Fruit fly (Drosophila melanogaster) whole organism, embryonic: ENCODE measurements around the gene CG6126.

Experiments used
- Adf1 ChIP-seq: fragments of 200-800 bp; sonication (Bioruptor generic); IDR thresholded peaks from 2 replicates; pipeline ENCODE4 v1.3.6; 2022; ENCODE audit warnings: missing biosample characterization, missing genetic modification characterization
- Asciz ChIP-seq: fragments of 200-800 bp; sonication (Bioruptor generic); optimal IDR thresholded peaks from 2 replicates; lab custom pipeline; 2017; ENCODE audit warnings: missing biosample characterization, mild to moderate bottlenecking, missing genetic modification characterization, missing genetic modification reagents
- Atf-2 ChIP-seq: fragments of 200-800 bp; sonication (Bioruptor generic); optimal IDR thresholded peaks from 2 replicates; lab custom pipeline; 2016; ENCODE audit warnings: missing biosample characterization, missing genetic modification characterization
- CG10366 ChIP-seq: fragments of 200-800 bp; sonication (Bioruptor generic); IDR thresholded peaks from 2 replicates; pipeline ENCODE4 v1.3.6; 2022; ENCODE audit warnings: missing biosample characterization, missing genetic modification characterization
- CG10654 ChIP-seq: fragments of 200-800 bp; sonication (Bioruptor generic); optimal IDR thresholded peaks from 2 replicates; lab custom pipeline; 2016; ENCODE audit warnings: missing biosample characterization, missing genetic modification characterization
- CG12769 ChIP-seq: fragments of 200-800 bp; sonication (Bioruptor generic); optimal IDR thresholded peaks from 2 replicates; lab custom pipeline; 2019; ENCODE audit warnings: missing biosample characterization, mild to moderate bottlenecking, missing genetic modification characterization, moderate library complexity
- CG14667 ChIP-seq: fragments of 200-800 bp; sonication (Bioruptor generic); IDR thresholded peaks from 2 replicates; pipeline ENCODE4 v1.3.6; 2022; ENCODE audit warnings: missing biosample characterization, missing genetic modification characterization
- CG17186 ChIP-seq: fragments of 200-800 bp; sonication (Bioruptor generic); optimal IDR thresholded peaks from 3 replicates; lab custom pipeline; 2017; ENCODE audit warnings: missing biosample characterization, missing genetic modification reagents, missing genetic modification characterization
- CG18599 ChIP-seq: fragments of 200-800 bp; sonication (Bioruptor generic); optimal IDR thresholded peaks from 3 replicates; lab custom pipeline; 2017; ENCODE audit warnings: missing biosample characterization, missing genetic modification characterization, mild to moderate bottlenecking, moderate library complexity, missing genetic modification reagents
- CG2199 ChIP-seq: fragments of 200-800 bp; sonication (Bioruptor generic); IDR thresholded peaks from 3 replicates; pipeline ENCODE4 v1.3.6; 2022; ENCODE audit warnings: missing biosample characterization, missing genetic modification characterization
- CG31224 ChIP-seq: fragments of 200-800 bp; sonication (Bioruptor generic); IDR thresholded peaks from 2 replicates; pipeline ENCODE4 v1.3.6; 2022; ENCODE audit warnings: missing biosample characterization, missing genetic modification characterization
- CG31365 ChIP-seq: fragments of 200-800 bp; sonication (Bioruptor generic); optimal IDR thresholded peaks from 2 replicates; lab custom pipeline; 2018; ENCODE audit warnings: missing biosample characterization, mild to moderate bottlenecking, missing genetic modification characterization
- CG32772 ChIP-seq: fragments of 200-800 bp; sonication (Bioruptor generic); IDR thresholded peaks from 2 replicates; pipeline ENCODE4 v1.3.6; 2022; ENCODE audit warnings: missing biosample characterization, missing genetic modification characterization
- CG3407 ChIP-seq: fragments of 200-800 bp; sonication (Bioruptor generic); optimal IDR thresholded peaks from 2 replicates; lab custom pipeline; 2018; ENCODE audit warnings: missing biosample characterization, mild to moderate bottlenecking, missing genetic modification characterization
- CG4617 ChIP-seq: fragments of 200-800 bp; sonication (Bioruptor generic); optimal IDR thresholded peaks from 3 replicates; lab custom pipeline; 2016; ENCODE audit warnings: missing biosample characterization, missing genetic modification characterization, borderline replicate concordance
- CG5180 ChIP-seq: fragments of 200-800 bp; sonication (Bioruptor generic); optimal IDR thresholded peaks from 3 replicates; lab custom pipeline; 2017; ENCODE audit warnings: missing biosample characterization, missing genetic modification characterization, mild to moderate bottlenecking, moderate library complexity, missing genetic modification reagents
- CG6765 ChIP-seq: fragments of 200-800 bp; sonication (Bioruptor generic); optimal IDR thresholded peaks from 3 replicates; lab custom pipeline; 2017; ENCODE audit warnings: missing biosample characterization, mild to moderate bottlenecking, missing genetic modification characterization
- CG8089 ChIP-seq: fragments of 200-800 bp; sonication (Bioruptor generic); optimal IDR thresholded peaks from 3 replicates; lab custom pipeline; 2016; ENCODE audit warnings: missing biosample characterization, missing genetic modification characterization
- CG8290 ChIP-seq, 3 experiments: fragments of 200-800 bp; sonication (Bioruptor generic); optimal IDR thresholded peaks; 2 replicates each; lab custom pipeline; 2016 to 2019; ENCODE audit warnings: missing biosample characterization in 3 of 3, missing genetic modification characterization in 3 of 3, mild to moderate bottlenecking in 2 of 3, moderate library complexity in 1 of 3
- CkIIα-i1 ChIP-seq: fragments of 200-800 bp; sonication (Bioruptor generic); IDR thresholded peaks from 2 replicates; pipeline ENCODE4 v1.3.6; 2022; ENCODE audit warnings: missing biosample characterization, missing genetic modification characterization
- Dll ChIP-seq: fragments of 200-800 bp; sonication (Bioruptor generic); IDR thresholded peaks from 4 replicates; pipeline ENCODE4 v1.3.6; 2022; ENCODE audit warnings: missing biosample characterization, missing genetic modification characterization; ENCODE audit not compliant: partially characterized antibody
- Doc3 ChIP-seq: fragments of 200-800 bp; sonication (Bioruptor generic); IDR thresholded peaks from 3 replicates; pipeline ENCODE4 v1.3.6; 2022; ENCODE audit warnings: missing biosample characterization, missing genetic modification characterization; ENCODE audit not compliant: partially characterized antibody
- Ets65A ChIP-seq: fragments of 200-800 bp; sonication (Bioruptor generic); peaks from one replicate; lab custom pipeline; 2016; ENCODE audit warnings: missing biosample characterization, missing genetic modification characterization
- Fer3 ChIP-seq: fragments of 200-800 bp; sonication (Bioruptor generic); optimal IDR thresholded peaks from 2 replicates; lab custom pipeline; 2018; ENCODE audit warnings: missing biosample characterization, mild to moderate bottlenecking, missing genetic modification characterization, moderate library complexity
- Hmx ChIP-seq: fragments of 200-800 bp; sonication (Bioruptor generic); optimal IDR thresholded peaks from 2 replicates; lab custom pipeline; 2016; ENCODE audit warnings: missing biosample characterization, missing genetic modification characterization
- Mrtf ChIP-seq: fragments of 200-800 bp; sonication (Bioruptor generic); IDR thresholded peaks from 3 replicates; pipeline ENCODE4 v1.3.6; 2022; ENCODE audit warnings: missing biosample characterization, missing genetic modification characterization
- Nf-YB ChIP-seq: fragments of 200-800 bp; sonication (Bioruptor generic); optimal IDR thresholded peaks from 3 replicates; lab custom pipeline; 2019; ENCODE audit warnings: missing biosample characterization, mild to moderate bottlenecking, missing genetic modification characterization, moderate library complexity
- Oli ChIP-seq: fragments of 200-800 bp; sonication (Bioruptor generic); optimal IDR thresholded peaks from 2 replicates; lab custom pipeline; 2018; ENCODE audit warnings: missing biosample characterization, mild to moderate bottlenecking, missing genetic modification characterization, moderate library complexity
- Ssrp ChIP-seq: fragments of 200-800 bp; sonication (Bioruptor generic); optimal IDR thresholded peaks from 2 replicates; lab custom pipeline; 2018; ENCODE audit warnings: missing biosample characterization, mild to moderate bottlenecking, missing genetic modification characterization, moderate library complexity
- Taf1 ChIP-seq: fragments of 200-800 bp; sonication (Bioruptor generic); IDR thresholded peaks from 2 replicates; pipeline ENCODE4 v1.3.6; 2022; ENCODE audit warnings: missing biosample characterization, missing genetic modification characterization
- Trl ChIP-seq, 3 experiments: fragments of >200 bp in 2 of 3; fragments of 200-800 bp in 1 of 3; sonication (Bioruptor generic) in 1 of 3; optimal IDR thresholded peaks; 2 replicates in 1 of 3; 3 replicates in 2 of 3; lab custom pipeline; 2016 to 2017; ENCODE audit warnings: missing biosample characterization in 1 of 3, missing genetic modification characterization in 1 of 3
- az2 ChIP-seq: fragments of 200-800 bp; sonication (Bioruptor generic); optimal IDR thresholded peaks from 3 replicates; lab custom pipeline; 2016; ENCODE audit warnings: missing biosample characterization, missing genetic modification characterization
- btn ChIP-seq: fragments of 200-800 bp; sonication (Bioruptor generic); optimal IDR thresholded peaks from 2 replicates; lab custom pipeline; 2016; ENCODE audit warnings: missing biosample characterization, missing genetic modification characterization
- chinmo ChIP-seq: fragments of 200-800 bp; sonication (Bioruptor generic); IDR thresholded peaks from 4 replicates; pipeline ENCODE4 v1.3.6; 2022; ENCODE audit warnings: missing biosample characterization, missing genetic modification characterization; ENCODE audit not compliant: partially characterized antibody
- crp ChIP-seq, 2 experiments: fragments of 200-800 bp; sonication (Bioruptor generic); optimal IDR thresholded peaks; 2 replicates in 1 of 2; 3 replicates in 1 of 2; lab custom pipeline; 2017; ENCODE audit warnings: missing biosample characterization in 2 of 2, missing genetic modification characterization in 2 of 2, mild to moderate bottlenecking in 1 of 2, moderate library complexity in 1 of 2
- cwo ChIP-seq: fragments of 200-800 bp; sonication (Bioruptor generic); optimal IDR thresholded peaks from 3 replicates; lab custom pipeline; 2017; ENCODE audit warnings: missing biosample characterization, missing genetic modification characterization, mild to moderate bottlenecking, moderate library complexity, missing genetic modification reagents
- en ChIP-seq: fragments of 200-800 bp; sonication (Bioruptor generic); optimal IDR thresholded peaks from 2 replicates; lab custom pipeline; 2016; ENCODE audit warnings: missing biosample characterization, missing genetic modification characterization
- gcm2 ChIP-seq: fragments of 200-800 bp; sonication (Bioruptor generic); optimal IDR thresholded peaks from 2 replicates; lab custom pipeline; 2016; ENCODE audit warnings: missing biosample characterization, missing genetic modification characterization
- gfzf ChIP-seq: fragments of 200-800 bp; sonication (Bioruptor generic); optimal IDR thresholded peaks from 2 replicates; lab custom pipeline; 2016; ENCODE audit warnings: missing biosample characterization, mild to moderate bottlenecking, missing genetic modification characterization, moderate library complexity
- gsb ChIP-seq: fragments of 200-800 bp; sonication (Bioruptor generic); IDR thresholded peaks from 2 replicates; pipeline ENCODE4 v1.3.6; 2022; ENCODE audit warnings: missing biosample characterization, missing genetic modification characterization
- h ChIP-seq: fragments of >200 bp; optimal IDR thresholded peaks from 2 replicates; lab custom pipeline; 2017
- hb ChIP-seq: fragments of 200-800 bp; sonication (Bioruptor generic); IDR thresholded peaks from 3 replicates; pipeline ENCODE4 v1.3.6; 2022; ENCODE audit warnings: missing biosample characterization, missing genetic modification characterization; ENCODE audit not compliant: partially characterized antibody
- nom ChIP-seq: fragments of 200-800 bp; sonication (Bioruptor generic); optimal IDR thresholded peaks from 2 replicates; lab custom pipeline; 2017; ENCODE audit warnings: missing biosample characterization, missing genetic modification characterization, mild to moderate bottlenecking, moderate library complexity, missing genetic modification reagents
- oc ChIP-seq: fragments of 200-800 bp; sonication (Bioruptor generic); optimal IDR thresholded peaks from 2 replicates; lab custom pipeline; 2018; ENCODE audit warnings: missing biosample characterization, mild to moderate bottlenecking, missing genetic modification characterization, moderate library complexity
- org-1 ChIP-seq: fragments of 200-800 bp; sonication (Bioruptor generic); optimal IDR thresholded peaks from 2 replicates; lab custom pipeline; 2017; ENCODE audit warnings: missing biosample characterization, missing genetic modification characterization
- pita ChIP-seq: fragments of 200-800 bp; sonication (Bioruptor generic); optimal IDR thresholded peaks from 2 replicates; lab custom pipeline; 2017; ENCODE audit warnings: missing biosample characterization, mild to moderate bottlenecking, missing genetic modification characterization
- vfl ChIP-seq: fragments of 200-800 bp; sonication (Bioruptor generic); optimal IDR thresholded peaks from 2 replicates; lab custom pipeline; 2016; ENCODE audit warnings: missing biosample characterization, missing genetic modification characterization
- wor ChIP-seq: fragments of 200-800 bp; sonication (Bioruptor generic); IDR thresholded peaks from 2 replicates; pipeline ENCODE4 v1.3.6; 2022; ENCODE audit warnings: missing biosample characterization, missing genetic modification characterization

The CG6126 gene

dm6 chr3R:16209714-16210553 is 7.1 kb upstream of the CG6126 start (continued):
- TF ChIP-seq CG10654 (GFP tag; lab: Kevin White, UChicago) (no peak), CG32772 (GFP tag; lab: Robert Waterston, UW) (0 out of 2 replicates have a peak, but pooled peaks have one; percentile 16), Mrtf (no peak), Trl (optimal IDR thresholded peaks at IDR 0.05; lab: Kevin White, UChicago) (no peak), Trl (GFP tag; optimal IDR thresholded peaks at IDR 0.05; lab: Kevin White, UChicago) (no peak), wor (GFP tag; lab: Robert Waterston, UW) (no peak), Ssrp (tag; lab: Kevin White, UChicago) (peak; percentile 16), Doc3 (GFP tag; lab: Robert Waterston, UW) (no peak), az2 (peak; percentile 14), CG4617 (no peak), gfzf (GFP tag; lab: Kevin White, UChicago) (no peak), nom (peak; percentile 46), CG14667 (GFP tag; lab: Robert Waterston, UW) (no peak), hb (GFP tag; lab: Robert Waterston, UW) (no peak), gsb (GFP tag; lab: Robert Waterston, UW) (no peak; the same call in 1 of the 2 replicates), CG6765 (peak; percentile 43), CG10366 (GFP tag; lab: Robert Waterston, UW) (no peak), Nf-YB (GFP tag; lab: Kevin White, UChicago) (no peak), CG18599 (GFP tag; lab: Kevin White, UChicago) (peak; percentile 63), CG12769 (tag; lab: Kevin White, UChicago) (peak; percentile 5), CG8290 (GFP tag; optimal IDR thresholded peaks at IDR 0.05; lab: Kevin White, UChicago) (no peak), CG8290 (tag; optimal IDR thresholded peaks at IDR 0.05; lab: Kevin White, UChicago) (peak in 1 of 2 experiments; percentile 47), chinmo (GFP tag; lab: Robert Waterston, UW) (no peak), vfl (GFP tag; lab: Kevin White, UChicago) (no peak), CG31224 (GFP tag; lab: Robert Waterston, UW) (no peak), Asciz (GFP tag; lab: Kevin White, UChicago) (no peak), crp (GFP tag; optimal IDR thresholded peaks at IDR 0.05; lab: Kevin White, UChicago) (no peak), cwo (GFP tag; lab: Kevin White, UChicago) (peak; percentile 63), Ets65A (GFP tag; lab: Kevin White, UChicago) (no peak), CG5180 (GFP tag; lab: Kevin White, UChicago) (no peak), Oli (tag; lab: Kevin White, UChicago) (peak; percentile 35), CkIIα-i1 (GFP tag; lab: Robert Waterston, UW) (no peak), Taf1 (GFP tag; lab: Robert Waterston, UW) (no peak), en (no peak), CG3407 (GFP tag; lab: Kevin White, UChicago) (no peak), pita (no peak), Atf-2 (GFP tag; lab: Kevin White, UChicago) (no peak), btn (GFP tag; lab: Kevin White, UChicago) (no peak), CG8089 (no peak), oc (tag; lab: Kevin White, UChicago) (no peak), gcm2 (no peak), Fer3 (peak; percentile 8), Dll (GFP tag; lab: Robert Waterston, UW) (no peak), org-1 (GFP tag; lab: Kevin White, UChicago) (peak; percentile 4), Adf1 (no peak), CG31365 (tag; lab: Kevin White, UChicago) (no peak), CG2199 (GFP tag; lab: Robert Waterston, UW) (0 out of 3 replicates have a peak, but pooled peaks have one; percentile 66), h (lab: Kevin White, UChicago) (no peak), CG17186 (GFP tag; lab: Kevin White, UChicago) (no peak), Hmx (GFP tag; lab: Kevin White, UChicago) (no peak)
